Worm (Caenorhabditis elegans) whole organism, early embryonic: ENCODE data around the gene mrps-18B.

ENCODE experiments used
- B0310.2 ChIP-seq: sonication (generic microtip); optimal IDR thresholded peaks from 2 replicates; lab custom pipeline; 2016; ENCODE audit warnings: mild to moderate bottlenecking, missing genetic modification characterization, missing compliant biosample characterization
- F13C5.2 ChIP-seq: sonication (generic microtip); optimal IDR thresholded peaks from 2 replicates; lab custom pipeline; 2017; ENCODE audit warnings: mild to moderate bottlenecking, missing genetic modification characterization, inconsistent platforms, missing compliant biosample characterization
- aly-1 ChIP-seq: sonication (generic microtip); optimal IDR thresholded peaks from 2 replicates; lab custom pipeline; 2016; ENCODE audit warnings: missing genetic modification characterization, missing compliant biosample characterization
- ama-1 ChIP-seq: fragments of 150-350 bp; optimal IDR thresholded peaks from 2 replicates; lab custom pipeline; 2014
- ceh-36 ChIP-seq: sonication (generic microtip); optimal IDR thresholded peaks from 2 replicates; lab custom pipeline; 2016; ENCODE audit warnings: missing genetic modification characterization, inconsistent platforms, missing compliant biosample characterization
- ets-7 ChIP-seq: sonication (generic microtip); optimal IDR thresholded peaks from 2 replicates; lab custom pipeline; 2016; ENCODE audit warnings: missing genotype, missing genetic modification characterization, missing compliant biosample characterization
- hmg-4 ChIP-seq: fragments of 200-800 bp; sonication (Bioruptor generic); optimal IDR thresholded peaks from 2 replicates; lab custom pipeline; 2018; ENCODE audit warnings: mild to moderate bottlenecking, missing genetic modification characterization, missing compliant biosample characterization
- hnd-1 ChIP-seq: sonication (generic microtip); optimal IDR thresholded peaks from 2 replicates; lab custom pipeline; 2016; ENCODE audit warnings: missing genetic modification characterization, missing compliant biosample characterization
- pes-1 ChIP-seq: fragments of 200-800 bp; sonication (Bioruptor generic); IDR thresholded peaks from 2 replicates; pipeline ENCODE4 v1.3.6; 2022; ENCODE audit warnings: missing genetic modification reagents, missing genetic modification characterization, missing compliant biosample characterization
- scrt-1 ChIP-seq: fragments of 200-800 bp; sonication (Bioruptor generic); IDR thresholded peaks from 2 replicates; pipeline ENCODE4 v1.3.6; 2022; ENCODE audit warnings: missing genetic modification characterization, missing compliant biosample characterization
- tra-4 ChIP-seq: sonication (generic microtip); optimal IDR thresholded peaks from 2 replicates; lab custom pipeline; 2017; ENCODE audit warnings: missing genetic modification characterization, missing compliant biosample characterization

- TF ChIP-seq ama-1 (lab: Kevin White, UChicago), result no peak
- TF ChIP-seq scrt-1 (GFP tag; lab: Robert Waterston, UW), result no peak
- no peak for TF ChIP-seq pes-1
- TF ChIP-seq F13C5.2, result no peak
- TF ChIP-seq tra-4, result no peak
- no peak for TF ChIP-seq B0310.2 (tag; lab: Kevin White, UChicago)
- TF ChIP-seq ets-7 (tag; lab: Kevin White, UChicago), result no peak
- no peak for TF ChIP-seq ceh-36
- TF ChIP-seq hmg-4, result no peak
- no peak for TF ChIP-seq hnd-1 (tag; lab: Kevin White, UChicago)
- no peak for TF ChIP-seq aly-1 (tag; lab: Kevin White, UChicago)
Observed at ce11 chrII:8481033-8481708, 44.3 kb upstream of the mrps-18B start.
